Worm (Caenorhabditis elegans) whole organism, midembryonic: ENCODE measurements around the gene nipi-4.

ENCODE experiments used
- cog-1 ChIP-seq: sonication (generic microtip); optimal IDR thresholded peaks from 2 replicates; lab custom pipeline; 2016; ENCODE audit warnings: missing genetic modification characterization, missing compliant biosample characterization
- flt-1 ChIP-seq: fragments of 200-800 bp; sonication (Bioruptor generic); IDR thresholded peaks from 2 replicates; pipeline ENCODE4 v1.3.6; 2022; ENCODE audit warnings: missing genetic modification characterization, missing compliant biosample characterization
- klf-2 ChIP-seq: fragments of 200-800 bp; sonication (Bioruptor generic); conservative IDR thresholded peaks from 2 replicates; pipeline ENCODE4 v1.3.6; 2022; ENCODE audit warnings: missing genetic modification reagents, missing genetic modification characterization, missing compliant biosample characterization
- tab-1 ChIP-seq: fragments of 200-800 bp; sonication (Bioruptor generic); IDR thresholded peaks from 2 replicates; pipeline ENCODE4 v1.3.6; 2022; ENCODE audit warnings: missing genetic modification characterization, missing compliant biosample characterization
- ztf-23 ChIP-seq: fragments of 200-800 bp; sonication (Bioruptor generic); IDR thresholded peaks from 2 replicates; pipeline ENCODE4 v1.3.6; 2022; ENCODE audit warnings: missing genetic modification reagents, missing genetic modification characterization, missing compliant biosample characterization
- ztf-29 ChIP-seq: fragments of 200-800 bp; sonication (Bioruptor generic); IDR thresholded peaks from 2 replicates; pipeline ENCODE4 v1.3.6; 2022; ENCODE audit warnings: missing genetic modification reagents, missing genetic modification characterization, missing compliant biosample characterization

- TF ChIP-seq ztf-23 (GFP tag; lab: Robert Waterston, UW) (no peak), flt-1 (no peak), ztf-29 (GFP tag; lab: Robert Waterston, UW) (no peak), klf-2 (GFP tag; lab: Robert Waterston, UW) (no peak), tab-1 (GFP tag; lab: Robert Waterston, UW) (no peak), cog-1 (tag; lab: Kevin White, UChicago) (no peak)
Observed at ce11 chrV:7825836-7826235, 44.8 kb downstream of the nipi-4 start.
